Worm (Caenorhabditis elegans) whole organism, L4 larva: Measurements from ENCODE around the gene pals-24.

ENCODE experiments used
- D1046.2 ChIP-seq: fragments of 200-800 bp; sonication (Bioruptor generic); IDR thresholded peaks from 2 replicates; pipeline ENCODE4 v1.3.6; 2022; ENCODE audit warnings: missing genetic modification characterization, missing compliant biosample characterization
- F26F4.8 ChIP-seq: fragments of 200-800 bp; sonication (Bioruptor generic); conservative IDR thresholded peaks from 2 replicates; pipeline ENCODE4 v1.3.6; 2022; ENCODE audit warnings: missing genetic modification characterization, missing compliant biosample characterization
- F44E2.7 ChIP-seq: fragments of 200-800 bp; sonication (Bioruptor generic); IDR thresholded peaks from 2 replicates; pipeline ENCODE4 v2.1.2; 2022; ENCODE audit warnings: missing genetic modification characterization, missing compliant biosample characterization
- F49E8.2 ChIP-seq: sonication (generic microtip); optimal IDR thresholded peaks from 2 replicates; lab custom pipeline; 2016; ENCODE audit warnings: missing compliant biosample characterization, mild to moderate bottlenecking, missing genetic modification characterization, borderline replicate concordance
- T26A8.4 ChIP-seq: fragments of 200-800 bp; sonication (Bioruptor generic); IDR thresholded peaks from 2 replicates; pipeline ENCODE4 v1.3.6; 2022; ENCODE audit warnings: missing genetic modification characterization, missing compliant biosample characterization
- Y105C5A.15 ChIP-seq: fragments of 200-800 bp; sonication (Bioruptor generic); IDR thresholded peaks from 2 replicates; pipeline ENCODE4 v1.3.6; 2022; ENCODE audit warnings: missing genetic modification characterization, missing compliant biosample characterization
- Y48G9A.11 ChIP-seq: fragments of 200-800 bp; sonication (Bioruptor generic); IDR thresholded peaks from 2 replicates; pipeline ENCODE4 v1.3.6; 2022; ENCODE audit warnings: missing genetic modification reagents, missing genetic modification characterization, missing compliant biosample characterization
- ZK337.2 ChIP-seq: fragments of 200-800 bp; sonication (Bioruptor generic); IDR thresholded peaks from 2 replicates; pipeline ENCODE4 v1.3.6; 2022; ENCODE audit warnings: missing genetic modification reagents, missing genetic modification characterization, missing compliant biosample characterization
- ZK546.5 ChIP-seq, 2 experiments: sonication (generic microtip); optimal IDR thresholded peaks; 2 replicates each; lab custom pipeline; 2017; ENCODE audit warnings: missing biosample characterization in 2 of 2, missing genetic modification characterization in 2 of 2
- aha-1 ChIP-seq: fragments of 150-350 bp; peaks from one replicate; lab custom pipeline; 2014; ENCODE audit warnings: missing biosample characterization, missing genetic modification characterization
- ama-1 ChIP-seq: fragments of 150-350 bp; optimal IDR thresholded peaks from 2 replicates; lab custom pipeline; 2014; ENCODE audit warnings: inconsistent platforms, mixed read lengths
- attf-4 ChIP-seq: sonication (generic microtip); optimal IDR thresholded peaks from 3 replicates; lab custom pipeline; 2017; ENCODE audit warnings: missing biosample characterization, missing genetic modification characterization
- ceh-28 ChIP-seq: fragments of 150-350 bp; optimal IDR thresholded peaks from 2 replicates; lab custom pipeline; 2014; ENCODE audit warnings: missing biosample characterization, missing genetic modification reagents, missing genetic modification characterization
- ceh-44 ChIP-seq: fragments of 200-800 bp; sonication (Bioruptor generic); IDR thresholded peaks from 2 replicates; pipeline ENCODE4 v1.3.6; 2022; ENCODE audit warnings: missing genetic modification reagents, missing genetic modification characterization, missing compliant biosample characterization
- ceh-62 ChIP-seq: sonication (generic microtip); optimal IDR thresholded peaks from 2 replicates; lab custom pipeline; 2017; ENCODE audit warnings: missing biosample characterization, missing genetic modification characterization
- daf-16 ChIP-seq, 3 experiments: sonication (generic microtip); optimal IDR thresholded peaks; 2 replicates each; lab custom pipeline; 2016 to 2017; ENCODE audit warnings: missing genetic modification characterization in 3 of 3, missing genetic modification reagents in 3 of 3, mild to moderate bottlenecking in 2 of 3, missing compliant biosample characterization in 2 of 3, missing biosample characterization in 1 of 3, moderate library complexity in 1 of 3
- dpl-1 ChIP-seq: fragments of 150-350 bp; optimal IDR thresholded peaks from 2 replicates; lab custom pipeline; 2014; ENCODE audit warnings: missing biosample characterization, missing genetic modification reagents, missing genetic modification characterization
- duxl-1 ChIP-seq: sonication (generic microtip); optimal IDR thresholded peaks from 2 replicates; lab custom pipeline; 2016; ENCODE audit warnings: mild to moderate bottlenecking, missing genetic modification characterization, moderate library complexity, missing compliant biosample characterization; ENCODE audit not compliant: poor library complexity
- dve-1 ChIP-seq: sonication (generic microtip); optimal IDR thresholded peaks from 2 replicates; lab custom pipeline; 2017; ENCODE audit warnings: antibody characterized with exemption, mild to moderate bottlenecking, missing genetic modification characterization, missing compliant biosample characterization; ENCODE audit not compliant: insufficient read depth
- egl-27 ChIP-seq: sonication (generic microtip); optimal IDR thresholded peaks from 3 replicates; lab custom pipeline; 2017; ENCODE audit warnings: missing biosample characterization, missing genetic modification reagents, missing genetic modification characterization
- egl-43 ChIP-seq: fragments of 200-800 bp; sonication (Bioruptor generic); IDR thresholded peaks from 2 replicates; pipeline ENCODE4 v1.3.6; 2022; ENCODE audit warnings: missing genetic modification reagents, missing genetic modification characterization, missing compliant biosample characterization
- fos-1 ChIP-seq: fragments of 150-350 bp; optimal IDR thresholded peaks from 2 replicates; lab custom pipeline; 2014; ENCODE audit warnings: missing biosample characterization, missing genetic modification characterization
- gei-8 ChIP-seq: fragments of 200-800 bp; sonication (Bioruptor generic); optimal IDR thresholded peaks from 2 replicates; lab custom pipeline; 2018; ENCODE audit warnings: mild to moderate bottlenecking, missing genetic modification characterization, missing compliant biosample characterization
- hlh-11 ChIP-seq: fragments of 200-800 bp; sonication (Bioruptor generic); optimal IDR thresholded peaks from 2 replicates; lab custom pipeline; 2018; ENCODE audit warnings: mild to moderate bottlenecking, missing genetic modification characterization, missing compliant biosample characterization
- lim-7 ChIP-seq: fragments of 200-800 bp; sonication (Bioruptor generic); IDR thresholded peaks from 2 replicates; pipeline ENCODE4 v1.3.6; 2022; ENCODE audit warnings: missing genetic modification characterization, missing compliant biosample characterization
- lin-13 ChIP-seq: fragments of 150-350 bp; optimal IDR thresholded peaks from 2 replicates; lab custom pipeline; 2014; ENCODE audit warnings: missing biosample characterization, missing genetic modification reagents, missing genetic modification characterization
- lin-29 ChIP-seq: fragments of 200-800 bp; sonication (Bioruptor generic); IDR thresholded peaks from 2 replicates; pipeline ENCODE4 v1.3.6; 2022; ENCODE audit warnings: missing genetic modification reagents, missing genetic modification characterization, missing compliant biosample characterization
- lin-39 ChIP-seq: fragments of 150-350 bp; optimal IDR thresholded peaks from 2 replicates; lab custom pipeline; 2014; ENCODE audit warnings: missing biosample characterization, missing genetic modification reagents, missing genetic modification characterization
- lir-3 ChIP-seq: sonication (generic microtip); optimal IDR thresholded peaks from 2 replicates; lab custom pipeline; 2016; ENCODE audit warnings: mild to moderate bottlenecking, missing genetic modification characterization, missing compliant biosample characterization
- madf-5 ChIP-seq, 2 experiments: fragments of 200-800 bp; sonication (Bioruptor generic); IDR thresholded peaks; 2 replicates each; pipeline ENCODE4 v1.3.6; 2022; ENCODE audit warnings: missing compliant biosample characterization in 2 of 2, missing genetic modification characterization in 2 of 2
- mdl-1 ChIP-seq, 2 experiments: fragments of 150-350 bp in 1 of 2; sonication (generic microtip) in 1 of 2; optimal IDR thresholded peaks; 2 replicates each; lab custom pipeline; 2014 to 2017; ENCODE audit warnings: missing biosample characterization in 2 of 2, missing genetic modification characterization in 2 of 2
- mep-1 ChIP-seq: fragments of 150-350 bp; sonication (generic microtip); optimal IDR thresholded peaks from 3 replicates; lab custom pipeline; 2014; ENCODE audit warnings: missing biosample characterization, missing genetic modification characterization
- mxl-3 ChIP-seq: fragments of 200-800 bp; sonication (Bioruptor generic); optimal IDR thresholded peaks from 2 replicates; lab custom pipeline; 2018; ENCODE audit warnings: mild to moderate bottlenecking, missing genetic modification characterization, missing compliant biosample characterization
- nhr-102 ChIP-seq: sonication (generic microtip); optimal IDR thresholded peaks from 2 replicates; lab custom pipeline; 2016; ENCODE audit warnings: mild to moderate bottlenecking, missing genetic modification characterization, moderate library complexity, missing compliant biosample characterization
- nhr-11 ChIP-seq: fragments of 150-350 bp; optimal IDR thresholded peaks from 2 replicates; lab custom pipeline; 2014; ENCODE audit warnings: missing biosample characterization, missing genetic modification characterization
- nhr-25 ChIP-seq: sonication (generic microtip); optimal IDR thresholded peaks from 2 replicates; lab custom pipeline; 2017; ENCODE audit warnings: missing genetic modification characterization, mild to moderate bottlenecking, missing compliant biosample characterization, antibody characterized with exemption, moderate library complexity, borderline replicate concordance; ENCODE audit not compliant: insufficient read depth
- nhr-41 ChIP-seq: fragments of 200-800 bp; sonication (Bioruptor generic); IDR thresholded peaks from 2 replicates; pipeline ENCODE4 v1.3.6; 2022; ENCODE audit warnings: missing genetic modification reagents, missing genetic modification characterization, missing compliant biosample characterization
- nhr-42 ChIP-seq: fragments of 200-800 bp; sonication (Bioruptor generic); IDR thresholded peaks from 2 replicates; pipeline ENCODE4 v1.3.6; 2022; ENCODE audit warnings: missing genetic modification characterization, missing compliant biosample characterization
- nhr-48 ChIP-seq: sonication (generic microtip); optimal IDR thresholded peaks from 2 replicates; lab custom pipeline; 2016; ENCODE audit warnings: mild to moderate bottlenecking, missing genetic modification characterization, missing compliant biosample characterization
- nhr-77 ChIP-seq: fragments of 150-350 bp; optimal IDR thresholded peaks from 2 replicates; lab custom pipeline; 2014; ENCODE audit warnings: missing biosample characterization, missing genetic modification characterization
- pha-4 ChIP-seq, 2 experiments: fragments of 150-350 bp in 1 of 2; fragments of 200-800 bp in 1 of 2; sonication (Bioruptor generic) in 1 of 2; IDR thresholded peaks in 1 of 2; optimal IDR thresholded peaks in 1 of 2; 2 replicates each; pipeline versions ENCODE4 v1.3.6 to Lab custom; 2014 to 2022; ENCODE audit warnings: missing genetic modification characterization in 2 of 2, missing genetic modification reagents in 2 of 2, missing biosample characterization in 1 of 2, missing compliant biosample characterization in 1 of 2
- php-3 ChIP-seq: fragments of 200-800 bp; sonication (Bioruptor generic); IDR thresholded peaks from 2 replicates; pipeline ENCODE4 v1.3.6; 2022; ENCODE audit warnings: missing genetic modification reagents, missing genetic modification characterization, missing compliant biosample characterization
- saeg-2 ChIP-seq: fragments of 200-800 bp; sonication (Bioruptor generic); IDR thresholded peaks from 2 replicates; pipeline ENCODE4 v1.3.6; 2022; ENCODE audit warnings: missing genetic modification reagents, missing genetic modification characterization, missing compliant biosample characterization
- set-16 ChIP-seq: fragments of 200-800 bp; sonication (Bioruptor generic); IDR thresholded peaks from 2 replicates; pipeline ENCODE4 v1.3.6; 2022; ENCODE audit warnings: missing genetic modification reagents, missing genetic modification characterization, missing compliant biosample characterization
- snpc-1.2 ChIP-seq: fragments of 200-800 bp; sonication (Bioruptor generic); IDR thresholded peaks from 2 replicates; pipeline ENCODE4 v1.3.6; 2022; ENCODE audit warnings: missing genetic modification reagents, missing genetic modification characterization, missing compliant biosample characterization
- spr-1 ChIP-seq: sonication (generic microtip); optimal IDR thresholded peaks from 2 replicates; lab custom pipeline; 2016; ENCODE audit warnings: mild to moderate bottlenecking, missing genetic modification characterization, missing compliant biosample characterization
- tra-1 ChIP-seq: fragments of 200-800 bp; sonication (Bioruptor generic); IDR thresholded peaks from 2 replicates; pipeline ENCODE4 v1.3.6; 2022; ENCODE audit warnings: missing genetic modification reagents, missing genetic modification characterization, missing compliant biosample characterization
- unc-62 ChIP-seq, 3 experiments: fragments of 150-350 bp in 1 of 3; sonication (generic microtip); optimal IDR thresholded peaks in 2 of 3; peaks in 1 of 3; 1 replicate in 1 of 3; 2 replicates in 2 of 3; lab custom pipeline; 2014 to 2017; ENCODE audit warnings: missing biosample characterization in 3 of 3, missing genetic modification characterization in 3 of 3, missing genetic modification reagents in 3 of 3, missing genotype in 1 of 3
- zip-2 ChIP-seq: fragments of 150-350 bp; optimal IDR thresholded peaks from 2 replicates; lab custom pipeline; 2014; ENCODE audit warnings: missing biosample characterization, missing genetic modification characterization

pals-24 gene

ce11 chrIII:89155-89554, 31.1 kb upstream of the pals-24 start (continued):
- TF ChIP-seq madf-5 (GFP tag; IDR thresholded peaks at IDR 0.05; lab: Robert Waterston, UW) (peak in 1 of 2 experiments; percentile 79; a peak in 2 of 4 replicates), ceh-28 (tag; lab: Kevin White, UChicago) (peak; percentile 24), saeg-2 (GFP tag; lab: Robert Waterston, UW) (0 out of 2 replicates have a peak, but pooled peaks have one; percentile 52), unc-62 (GFP tag; optimal IDR thresholded peaks at IDR 0.05 in 1 of 2; lab: Kevin White, UChicago) (peak in 1 of 2 experiments; percentile 84), unc-62 (tag; optimal IDR thresholded peaks at IDR 0.05; lab: Kevin White, UChicago) (no peak), tra-1 (GFP tag; lab: Robert Waterston, UW) (peak; percentile 48; the same call in 1 of the 2 replicates), pha-4 (GFP tag; IDR thresholded peaks at IDR 0.05; lab: Robert Waterston, UW) (peak; percentile 87), pha-4 (tag; optimal IDR thresholded peaks at IDR 0.05; lab: Kevin White, UChicago) (no peak), nhr-25 (tag; lab: Kevin White, UChicago) (no peak), dpl-1 (peak; percentile 30), nhr-42 (0 out of 2 replicates have a peak, but pooled peaks have one; percentile 47), F49E8.2 (tag; lab: Kevin White, UChicago) (peak; percentile 88), lim-7 (GFP tag; lab: Robert Waterston, UW) (peak; percentile 81), fos-1 (tag; lab: Kevin White, UChicago) (no peak), zip-2 (tag; lab: Kevin White, UChicago) (peak; percentile 11), lir-3 (peak; percentile 39), nhr-11 (tag; lab: Kevin White, UChicago) (no peak), egl-27 (no peak), ZK337.2 (GFP tag; lab: Robert Waterston, UW) (no peak), daf-16 (GFP tag; optimal IDR thresholded peaks at IDR 0.05; lab: Kevin White, UChicago) (peak in 1 of 2 experiments; percentile 75), daf-16 (tag; optimal IDR thresholded peaks at IDR 0.05; lab: Kevin White, UChicago) (peak; percentile 41), F26F4.8 (GFP tag; lab: Robert Waterston, UW) (peak; percentile 66; the same call in 1 of the 2 replicates), T26A8.4 (GFP tag; lab: Robert Waterston, UW) (peak; percentile 68), set-16 (GFP tag; lab: Robert Waterston, UW) (no peak), ceh-44 (GFP tag; lab: Robert Waterston, UW) (peak; percentile 3; the same call in 1 of the 2 replicates), nhr-48 (tag; lab: Kevin White, UChicago) (no peak), spr-1 (peak; percentile 26), Y105C5A.15 (GFP tag; lab: Robert Waterston, UW) (peak; percentile 78; the same call in 1 of the 2 replicates), duxl-1 (tag; lab: Kevin White, UChicago) (peak; percentile 84), lin-29 (GFP tag; lab: Robert Waterston, UW) (no peak), D1046.2 (GFP tag; lab: Robert Waterston, UW) (peak; percentile 62; the same call in 1 of the 2 replicates), lin-13 (GFP tag; lab: Kevin White, UChicago) (peak; percentile 55), nhr-41 (GFP tag; lab: Robert Waterston, UW) (no peak), F44E2.7 (GFP tag; lab: Robert Waterston, UW) (peak; percentile 82; the same call in 1 of the 2 replicates), mep-1 (tag; lab: Kevin White, UChicago) (peak; percentile 69), lin-39 (tag; lab: Kevin White, UChicago) (no peak), egl-43 (GFP tag; lab: Robert Waterston, UW) (peak; percentile 79; the same call in 1 of the 2 replicates), mdl-1 (tag; optimal IDR thresholded peaks at IDR 0.05; lab: Kevin White, UChicago) (no peak), php-3 (GFP tag; lab: Robert Waterston, UW) (peak; percentile 46; the same call in 1 of the 2 replicates), nhr-102 (peak; percentile 52), Y48G9A.11 (peak; percentile 93), attf-4 (tag; lab: Kevin White, UChicago) (no peak), nhr-77 (tag; lab: Kevin White, UChicago) (no peak), ama-1 (lab: Kevin White, UChicago) (peak; percentile 89), hlh-11 (tag; lab: Kevin White, UChicago) (peak; percentile 49), mxl-3 (GFP tag; lab: Kevin White, UChicago) (no peak), ZK546.5 (tag; optimal IDR thresholded peaks at IDR 0.05; lab: Kevin White, UChicago) (no peak), gei-8 (GFP tag; lab: Kevin White, UChicago) (peak; percentile 56), snpc-1.2 (GFP tag; lab: Robert Waterston, UW) (peak; percentile 71), ceh-62 (tag; lab: Kevin White, UChicago) (no peak), dve-1 (tag; lab: Kevin White, UChicago) (peak; percentile 70), aha-1 (tag; lab: Kevin White, UChicago) (no peak)
